Worm (Caenorhabditis elegans) whole organism, early embryonic: ENCODE measurements around the gene sri-48.

Source experiments
- aly-1 ChIP-seq: sonication (generic microtip); optimal IDR thresholded peaks from 2 replicates; lab custom pipeline; 2016; ENCODE audit warnings: missing genetic modification characterization, missing compliant biosample characterization
- flt-1 ChIP-seq: fragments of 200-800 bp; sonication (Bioruptor generic); IDR thresholded peaks from 2 replicates; pipeline ENCODE4 v1.3.6; 2022; ENCODE audit warnings: missing genetic modification characterization, missing compliant biosample characterization
- hnd-1 ChIP-seq: sonication (generic microtip); optimal IDR thresholded peaks from 2 replicates; lab custom pipeline; 2016; ENCODE audit warnings: missing genetic modification characterization, missing compliant biosample characterization
- scrt-1 ChIP-seq: fragments of 200-800 bp; sonication (Bioruptor generic); IDR thresholded peaks from 2 replicates; pipeline ENCODE4 v1.3.6; 2022; ENCODE audit warnings: missing genetic modification characterization, missing compliant biosample characterization

- TF ChIP-seq aly-1 (tag; lab: Kevin White, UChicago) (no peak), hnd-1 (no peak), flt-1 (GFP tag; lab: Robert Waterston, UW) (no peak), scrt-1 (GFP tag; lab: Robert Waterston, UW) (no peak)
Observed at ce11 chrII:3245836-3246235, 44.7 kb upstream of the sri-48 start, which contains the start of gene C17F4.7.
